Fruit fly (Drosophila melanogaster): Measurements from ENCODE around the gene CG13771.

The CG13771 gene

dm6 chr2L:6663562-6664051, at the start of gene CG13771, which contains the start of the genes CG34310 and cup:
CG13771 (minus strand) TSS chr2L:6663612.
CG34310 (plus strand) TSS chr2L:6663664.
cup (plus strand) TSS chr2L:6663664.
- TF ChIP-seq Ravus (GFP tag; IDR thresholded peaks at IDR 0.05) (no peak), CG10267 (tag; optimal IDR thresholded peaks at IDR 0.05) (peak; percentile 81), usp (GFP tag; optimal IDR thresholded peaks at IDR 0.05) (no peak), Dp (GFP tag; optimal IDR thresholded peaks at IDR 0.05) (peak; percentile 17), tup (GFP tag; optimal IDR thresholded peaks at IDR 0.05) (no peak), Awh (GFP tag; IDR thresholded peaks at IDR 0.05) (0 out of 2 replicates have a peak, but pooled peaks have one; percentile 9), Pdp1 (GFP tag; optimal IDR thresholded peaks at IDR 0.05) (peak in 1 of 2 experiments; percentile 60), Myb (GFP tag; optimal IDR thresholded peaks at IDR 0.05) (peak; percentile 60), gfzf (GFP tag; optimal IDR thresholded peaks at IDR 0.05) (peak; percentile 23), CG3995 (GFP tag; optimal IDR thresholded peaks at IDR 0.05) (peak; percentile 26), pzg (GFP tag; optimal IDR thresholded peaks at IDR 0.05) (peak; percentile 9), Med (GFP tag) (peak; percentile 26), Dip3 (GFP tag; optimal IDR thresholded peaks at IDR 0.05) (no peak), stwl (tag; optimal IDR thresholded peaks at IDR 0.05) (peak; percentile 74), CG9797 (GFP tag; optimal IDR thresholded peaks at IDR 0.05) (peak; percentile 2), CG3407 (GFP tag; optimal IDR thresholded peaks at IDR 0.05) (no peak), phol (tag; optimal IDR thresholded peaks at IDR 0.05) (peak; percentile 84), NC2β (GFP tag; optimal IDR thresholded peaks at IDR 0.05) (no peak), emc (GFP tag; optimal IDR thresholded peaks at IDR 0.05) (no peak), Ets97D (GFP tag; optimal IDR thresholded peaks at IDR 0.05) (peak; percentile 18)

- TF ChIP-seq CG17802 (tag; optimal IDR thresholded peaks at IDR 0.05) (no peak), CG32767 (GFP tag; IDR thresholded peaks at IDR 0.05) (no peak), CG11247 (GFP tag; IDR thresholded peaks at IDR 0.05) (no peak), disco-r (GFP tag; optimal IDR thresholded peaks at IDR 0.05) (no peak), lab (GFP tag; optimal IDR thresholded peaks at IDR 0.05) (peak; percentile 14), zen2 (GFP tag; IDR thresholded peaks at IDR 0.05; ENCODE audit: partially characterized antibody) (no peak), sens-2 (GFP tag; IDR thresholded peaks at IDR 0.05) (no peak), CG4328 (GFP tag; optimal IDR thresholded peaks at IDR 0.05) (no peak), wdn (GFP tag; IDR thresholded peaks at IDR 0.05) (no peak), row (GFP tag; IDR thresholded peaks at IDR 0.05) (peak; percentile 22; the same call in 1 of the 3 replicates), oc (tag; optimal IDR thresholded peaks at IDR 0.05) (peak; percentile 16), Jarid2 (GFP tag; optimal IDR thresholded peaks at IDR 0.05) (peak; percentile 79), fd64A (GFP tag; optimal IDR thresholded peaks at IDR 0.05) (no peak), aop (GFP tag; IDR thresholded peaks at IDR 0.05) (no peak), CG18262 (tag; optimal IDR thresholded peaks at IDR 0.05) (peak; percentile 3), Oaz (GFP tag; IDR thresholded peaks at IDR 0.05) (no peak), CG1233 (GFP tag; optimal IDR thresholded peaks at IDR 0.05) (no peak), Opbp (GFP tag; IDR thresholded peaks at IDR 0.05; ENCODE audit: partially characterized antibody) (0 out of 3 replicates have a peak, but pooled peaks have one; percentile 27), CG8924 (tag; optimal IDR thresholded peaks at IDR 0.05) (no peak), Scr (GFP tag; IDR thresholded peaks at IDR 0.05; ENCODE audit: partially characterized antibody) (no peak), CG4282 (GFP tag; optimal IDR thresholded peaks at IDR 0.05) (no peak), p53 (GFP tag; optimal IDR thresholded peaks at IDR 0.05) (no peak), mirr (GFP tag; optimal IDR thresholded peaks at IDR 0.05) (peak; percentile 0), Atf6 (GFP tag; IDR thresholded peaks at IDR 0.05) (no peak), CG31441 (GFP tag; IDR thresholded peaks at IDR 0.05) (0 out of 2 replicates have a peak, but pooled peaks have one; percentile 10), Ets97D (GFP tag; optimal IDR thresholded peaks at IDR 0.05) (peak; percentile 25), gcm2 (GFP tag; optimal IDR thresholded peaks at IDR 0.05) (no peak), Ada2b (GFP tag; IDR thresholded peaks at IDR 0.05) (no peak), CG10979 (tag; optimal IDR thresholded peaks at IDR 0.05) (no peak), toy (GFP tag; IDR thresholded peaks at IDR 0.05) (no peak), Med (GFP tag) (peak; percentile 38)
These were observed 45.7 kb upstream of the CG13771 start, which contains the start of gene Tsp for dm6 chr2L:6708997-6709662. Tsp (minus strand) TSS chr2L:6709086.
